Fruit fly (Drosophila melanogaster): Measurements from ENCODE around the gene CG32591.

dm6 chrX:14892303-14892702, 36.4 kb downstream of the CG32591 start:
- TF ChIP-seq psq (GFP tag; optimal IDR thresholded peaks at IDR 0.05): no peak
- TF ChIP-seq Dif (GFP tag; optimal IDR thresholded peaks at IDR 0.05; ENCODE audit: partially characterized antibody): no peak
- TF ChIP-seq CG9705 (GFP tag; optimal IDR thresholded peaks at IDR 0.05): no peak
- no peak for TF ChIP-seq Abd-B (GFP tag; optimal IDR thresholded peaks at IDR 0.05)
- no peak for TF ChIP-seq Myc (optimal IDR thresholded peaks at IDR 0.05)
- TF ChIP-seq h (GFP tag; optimal IDR thresholded peaks at IDR 0.05): no peak
- TF ChIP-seq usp (GFP tag; optimal IDR thresholded peaks at IDR 0.05): no peak
- no peak for TF ChIP-seq sage (GFP tag; optimal IDR thresholded peaks at IDR 0.05)

Data from whole organism, wandering third instar larva.